Worm (Caenorhabditis elegans): ENCODE data around the gene F56D5.2.

ce11 chrIV:9427959-9428358 lies 29.5 kb upstream of the F56D5.2 start, which contains the start of gene F59B8.1:
- TF ChIP-seq klf-2 (GFP tag; conservative IDR thresholded peaks at IDR 0.05) (no peak), tab-1 (GFP tag; IDR thresholded peaks at IDR 0.05) (no peak), cog-1 (tag; optimal IDR thresholded peaks at IDR 0.05) (no peak), flt-1 (GFP tag; IDR thresholded peaks at IDR 0.05) (no peak)
